Worm (Caenorhabditis elegans): ENCODE results near the gene F32D1.7.

F32D1.7 gene

ce11 chrV:4418116-4418515 is 42.1 kb upstream of the F32D1.7 start, which contains the start of gene Y47D7A.6:
TSS of gene Y47D7A.6 (minus strand) at chrV:4418216.
- TF ChIP-seq hmg-4 (GFP tag; optimal IDR thresholded peaks at IDR 0.05) (no peak), aly-1 (tag; optimal IDR thresholded peaks at IDR 0.05) (no peak), tbx-37 (GFP tag; conservative IDR thresholded peaks at IDR 0.05) (no peak)

ce11 chrV:4416710-4417109 is 40.7 kb upstream of the F32D1.7 start, which contains the start of gene Y47D7A.18:
TSS of gene Y47D7A.18 (minus strand) at chrV:4416810.
- no peak for TF ChIP-seq hmbx-1 (tag; optimal IDR thresholded peaks at IDR 0.05)
- no peak for TF ChIP-seq pes-1 (GFP tag; IDR thresholded peaks at IDR 0.05)
- no peak for TF ChIP-seq hmg-4 (GFP tag; optimal IDR thresholded peaks at IDR 0.05)
- no peak for TF ChIP-seq sea-1 (GFP tag; conservative IDR thresholded peaks at IDR 0.05)
- no peak for TF ChIP-seq tbx-37 (GFP tag; conservative IDR thresholded peaks at IDR 0.05)
- no peak for TF ChIP-seq tra-4 (tag; optimal IDR thresholded peaks at IDR 0.05)
- TF ChIP-seq aly-1 (tag; optimal IDR thresholded peaks at IDR 0.05) = no peak
- TF ChIP-seq scrt-1 (GFP tag; IDR thresholded peaks at IDR 0.05) = no peak
- TF ChIP-seq B0310.2 (tag; optimal IDR thresholded peaks at IDR 0.05) = no peak
- TF ChIP-seq ama-1 (optimal IDR thresholded peaks at IDR 0.05) = no peak
- no peak for TF ChIP-seq flt-1 (GFP tag; IDR thresholded peaks at IDR 0.05)
- no peak for TF ChIP-seq ceh-36 (tag; optimal IDR thresholded peaks at IDR 0.05)

- TF ChIP-seq ceh-13 (GFP tag; optimal IDR thresholded peaks at IDR 0.05) (no peak), hmg-4 (GFP tag; optimal IDR thresholded peaks at IDR 0.05) (no peak), tbx-11 (GFP tag; IDR thresholded peaks at IDR 0.05) (no peak)
Measured at ce11 chrV:4414613-4415071, 38.7 kb upstream of the F32D1.7 start, which contains the start of gene grl-5. TSS of gene grl-5 (minus strand) at chrV:4414663.

ce11 chrV:4411714-4412113 is 35.7 kb upstream of the F32D1.7 start, which contains the start of gene Y47D7A.17:
TSS of gene Y47D7A.17 (minus strand) at chrV:4411814.
- TF ChIP-seq scrt-1 (GFP tag; IDR thresholded peaks at IDR 0.05) = no peak
- TF ChIP-seq ama-1 (optimal IDR thresholded peaks at IDR 0.05) = no peak
- no peak for TF ChIP-seq sea-1 (GFP tag; conservative IDR thresholded peaks at IDR 0.05)
- TF ChIP-seq tbx-11 (GFP tag; IDR thresholded peaks at IDR 0.05) = no peak
- no peak for TF ChIP-seq pes-1 (GFP tag; IDR thresholded peaks at IDR 0.05)
- no peak for TF ChIP-seq tbx-37 (GFP tag; conservative IDR thresholded peaks at IDR 0.05)
- no peak for TF ChIP-seq ceh-36 (tag; optimal IDR thresholded peaks at IDR 0.05)
- no peak for TF ChIP-seq aly-1 (tag; optimal IDR thresholded peaks at IDR 0.05)
- no peak for TF ChIP-seq ets-7 (tag; optimal IDR thresholded peaks at IDR 0.05)
- no peak for TF ChIP-seq B0310.2 (tag; optimal IDR thresholded peaks at IDR 0.05)
- TF ChIP-seq flt-1 (GFP tag; IDR thresholded peaks at IDR 0.05) = no peak
- TF ChIP-seq hmg-4 (GFP tag; optimal IDR thresholded peaks at IDR 0.05) = no peak
- TF ChIP-seq hmbx-1 (tag; optimal IDR thresholded peaks at IDR 0.05) = no peak
- no peak for TF ChIP-seq ceh-13 (GFP tag; optimal IDR thresholded peaks at IDR 0.05)
- TF ChIP-seq hnd-1 (tag; optimal IDR thresholded peaks at IDR 0.05) = no peak
- no peak for TF ChIP-seq F13C5.2 (tag; optimal IDR thresholded peaks at IDR 0.05)

ce11 chrV:4410643-4411042 is 34.7 kb upstream of the F32D1.7 start, which contains the start of gene Y47D7A.3:
TSS of gene Y47D7A.3 (plus strand) at chrV:4410943.
- TF ChIP-seq flt-1 (GFP tag; IDR thresholded peaks at IDR 0.05) = no peak
- no peak for TF ChIP-seq tbx-11 (GFP tag; IDR thresholded peaks at IDR 0.05)
- no peak for TF ChIP-seq aly-1 (tag; optimal IDR thresholded peaks at IDR 0.05)
- TF ChIP-seq tra-4 (tag; optimal IDR thresholded peaks at IDR 0.05) = no peak
- no peak for TF ChIP-seq tbx-37 (GFP tag; conservative IDR thresholded peaks at IDR 0.05)
- no peak for TF ChIP-seq hmbx-1 (tag; optimal IDR thresholded peaks at IDR 0.05)
- no peak for TF ChIP-seq B0310.2 (tag; optimal IDR thresholded peaks at IDR 0.05)
- TF ChIP-seq F13C5.2 (tag; optimal IDR thresholded peaks at IDR 0.05) = no peak
- no peak for TF ChIP-seq ets-7 (tag; optimal IDR thresholded peaks at IDR 0.05)

- TF ChIP-seq hnd-1 (tag; optimal IDR thresholded peaks at IDR 0.05) (no peak), sea-1 (GFP tag; conservative IDR thresholded peaks at IDR 0.05) (no peak), F13C5.2 (tag; optimal IDR thresholded peaks at IDR 0.05) (no peak), B0310.2 (tag; optimal IDR thresholded peaks at IDR 0.05) (no peak), hmbx-1 (tag; optimal IDR thresholded peaks at IDR 0.05) (no peak), scrt-1 (GFP tag; IDR thresholded peaks at IDR 0.05) (no peak), ceh-36 (tag; optimal IDR thresholded peaks at IDR 0.05) (no peak), aly-1 (tag; optimal IDR thresholded peaks at IDR 0.05) (no peak)
Measured at ce11 chrV:4407519-4407918, 31.5 kb upstream of the F32D1.7 start, which contains the start of gene nhr-118. TSS of gene nhr-118 (plus strand) at chrV:4407819.

ce11 chrV:4401865-4402264 is 25.9 kb upstream of the F32D1.7 start, which contains the start of gene F13A2.5:
TSS of gene F13A2.5 (minus strand) at chrV:4401965.
- TF ChIP-seq sea-1 (GFP tag; conservative IDR thresholded peaks at IDR 0.05) (no peak), hnd-1 (tag; optimal IDR thresholded peaks at IDR 0.05) (no peak), tbx-37 (GFP tag; conservative IDR thresholded peaks at IDR 0.05) (no peak), ama-1 (optimal IDR thresholded peaks at IDR 0.05) (no peak), ceh-13 (GFP tag; optimal IDR thresholded peaks at IDR 0.05) (no peak), tra-4 (tag; optimal IDR thresholded peaks at IDR 0.05) (no peak), B0310.2 (tag; optimal IDR thresholded peaks at IDR 0.05) (no peak), scrt-1 (GFP tag; IDR thresholded peaks at IDR 0.05) (no peak), F13C5.2 (tag; optimal IDR thresholded peaks at IDR 0.05) (no peak), ceh-36 (tag; optimal IDR thresholded peaks at IDR 0.05) (no peak), tbx-11 (GFP tag; IDR thresholded peaks at IDR 0.05) (no peak)

- TF ChIP-seq flt-1 (GFP tag; IDR thresholded peaks at IDR 0.05) (no peak), ceh-36 (tag; optimal IDR thresholded peaks at IDR 0.05) (no peak), tbx-37 (GFP tag; conservative IDR thresholded peaks at IDR 0.05) (no peak), hmg-4 (GFP tag; optimal IDR thresholded peaks at IDR 0.05) (no peak), hmbx-1 (tag; optimal IDR thresholded peaks at IDR 0.05) (no peak), F13C5.2 (tag; optimal IDR thresholded peaks at IDR 0.05) (no peak), ceh-13 (GFP tag; optimal IDR thresholded peaks at IDR 0.05) (no peak), scrt-1 (GFP tag; IDR thresholded peaks at IDR 0.05) (no peak), tra-4 (tag; optimal IDR thresholded peaks at IDR 0.05) (no peak), ets-7 (tag; optimal IDR thresholded peaks at IDR 0.05) (no peak), pes-1 (GFP tag; IDR thresholded peaks at IDR 0.05) (no peak), hnd-1 (tag; optimal IDR thresholded peaks at IDR 0.05) (no peak), tbx-11 (GFP tag; IDR thresholded peaks at IDR 0.05) (no peak), B0310.2 (tag; optimal IDR thresholded peaks at IDR 0.05) (no peak), ama-1 (optimal IDR thresholded peaks at IDR 0.05) (no peak), sea-1 (GFP tag; conservative IDR thresholded peaks at IDR 0.05) (no peak), aly-1 (tag; optimal IDR thresholded peaks at IDR 0.05) (no peak)
Measured at ce11 chrV:4400118-4400517, 24.1 kb upstream of the F32D1.7 start, which contains the start of gene F13A2.4. TSS of gene F13A2.4 (minus strand) at chrV:4400218.
